Fruit fly (Drosophila melanogaster): ENCODE results near the gene TM9SF4.

Gene TM9SF4

DNA sequence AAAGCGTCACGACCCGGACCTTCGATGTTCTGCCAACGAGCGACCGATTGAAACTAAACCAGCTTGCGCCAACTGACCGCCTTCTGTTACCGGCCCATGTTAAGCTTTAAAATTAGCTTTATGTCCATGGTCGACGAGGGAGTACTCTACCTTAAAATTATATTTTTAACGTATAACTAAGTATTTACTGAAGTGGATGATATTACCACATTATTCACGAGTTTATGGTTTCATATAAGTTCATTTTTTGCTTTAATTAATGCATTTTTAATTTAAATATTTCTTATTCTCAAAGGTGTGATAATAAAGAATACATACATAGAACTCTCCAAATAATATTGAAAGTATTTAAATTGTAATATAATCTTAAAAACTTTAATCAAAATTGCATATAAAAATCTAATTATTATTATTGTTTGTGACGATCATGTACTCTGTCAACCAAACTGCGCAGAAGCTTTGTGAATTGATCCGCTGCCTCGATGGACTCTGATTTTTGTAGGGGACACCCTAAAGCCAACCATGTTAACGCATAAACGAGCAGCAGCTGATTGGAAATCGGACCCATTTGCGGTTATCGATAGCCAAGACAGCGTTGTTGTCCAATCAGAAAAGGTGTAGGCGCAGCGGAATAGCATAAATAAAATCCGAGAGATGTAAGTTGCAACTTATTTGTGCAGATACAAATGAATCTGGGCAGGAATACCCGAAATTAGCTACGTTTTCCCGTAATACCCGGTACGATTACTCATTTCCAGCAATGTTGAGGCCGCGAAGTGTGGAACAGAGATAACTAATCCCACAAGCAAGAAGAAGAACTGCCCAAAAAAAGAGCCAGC, 33.6 kb downstream of the TM9SF4 start, which contains the start of the genes CG9008 and p38b:
Gene CG9008, minus strand, starts transcription at position 57 of the 839 bp plus-strand sequence.
Gene p38b, plus strand, starts transcription at position 581 of the 839 bp plus-strand sequence.
- no peak for TF ChIP-seq hkb (optimal IDR thresholded peaks at IDR 0.05)
- TF ChIP-seq hkb (GFP tag; IDR thresholded peaks at IDR 0.05): peak; percentile 46; the same call in 1 of the 2 replicates
- TF ChIP-seq tx (GFP tag; optimal IDR thresholded peaks at IDR 0.05): no peak
- TF ChIP-seq CG31224 (GFP tag; IDR thresholded peaks at IDR 0.05): peak; percentile 45; the same call in 1 of the 2 replicates
- peak; percentile 57; the same call in 1 of the 2 replicates for TF ChIP-seq esg (GFP tag; conservative IDR thresholded peaks at IDR 0.05)
- TF ChIP-seq gsb-n (tag; optimal IDR thresholded peaks at IDR 0.05): peak; percentile 77
- no peak for TF ChIP-seq eve (GFP tag; optimal IDR thresholded peaks at IDR 0.05)
- peak; percentile 87 for TF ChIP-seq CG13296 (GFP tag; optimal IDR thresholded peaks at IDR 0.05)
- TF ChIP-seq mam (GFP tag; optimal IDR thresholded peaks at IDR 0.05): peak; percentile 46
- TF ChIP-seq fd102C (GFP tag; optimal IDR thresholded peaks at IDR 0.05): no peak
- TF ChIP-seq CG8478 (optimal IDR thresholded peaks at IDR 0.05): no peak
- TF ChIP-seq danr (GFP tag; IDR thresholded peaks at IDR 0.05): peak; percentile 9; the same call in 1 of the 2 replicates
- TF ChIP-seq dysf (GFP tag; IDR thresholded peaks at IDR 0.05): peak; percentile 77
- TF ChIP-seq lab (GFP tag; optimal IDR thresholded peaks at IDR 0.05): peak; percentile 79
- TF ChIP-seq Bteb2 (GFP tag; optimal IDR thresholded peaks at IDR 0.05): no peak
- TF ChIP-seq CG7839 (tag; optimal IDR thresholded peaks at IDR 0.05): peak; percentile 93
- peak; percentile 30 for TF ChIP-seq trh (GFP tag; optimal IDR thresholded peaks at IDR 0.05)
- TF ChIP-seq Drgx (GFP tag; IDR thresholded peaks at IDR 0.05): no peak
- no peak for TF ChIP-seq pan (optimal IDR thresholded peaks at IDR 0.05)
- TF ChIP-seq pan (GFP tag; optimal IDR thresholded peaks at IDR 0.05 in 1 of 2, IDR thresholded peaks at IDR 0.05 in 1 of 2): peak in 1 of 2 experiments; percentile 69
- TF ChIP-seq Nf-YB (GFP tag; optimal IDR thresholded peaks at IDR 0.05): peak; percentile 81
- peak; percentile 65 for TF ChIP-seq ind (GFP tag; optimal IDR thresholded peaks at IDR 0.05)
- 0 out of 2 replicates have a peak, but pooled peaks have one; percentile 24 for TF ChIP-seq E2f2 (GFP tag; IDR thresholded peaks at IDR 0.05)
- no peak for TF ChIP-seq CG8089 (GFP tag; optimal IDR thresholded peaks at IDR 0.05)
- TF ChIP-seq ap (GFP tag; IDR thresholded peaks at IDR 0.05): no peak; the same call in 1 of the 2 replicates
- TF ChIP-seq kay (GFP tag; optimal IDR thresholded peaks at IDR 0.05): peak; percentile 42
- no peak for TF ChIP-seq Lim3 (GFP tag; IDR thresholded peaks at IDR 0.05)
- TF ChIP-seq CG9437 (GFP tag; optimal IDR thresholded peaks at IDR 0.05): peak; percentile 90
- TF ChIP-seq tin (GFP tag; optimal IDR thresholded peaks at IDR 0.05): peak; percentile 76
- no peak for TF ChIP-seq p53 (GFP tag; optimal IDR thresholded peaks at IDR 0.05)
- peak; percentile 60; the same call in 1 of the 2 replicates for TF ChIP-seq klu (GFP tag; IDR thresholded peaks at IDR 0.05)
- peak; percentile 20; the same call in 1 of the 2 replicates for TF ChIP-seq inv (GFP tag; IDR thresholded peaks at IDR 0.05; ENCODE audit: partially characterized antibody)
- TF ChIP-seq h (optimal IDR thresholded peaks at IDR 0.05): no peak
- TF ChIP-seq so (GFP tag; IDR thresholded peaks at IDR 0.05): peak; percentile 71; the same call in 2 of the 3 replicates
- TF ChIP-seq pros (GFP tag; optimal IDR thresholded peaks at IDR 0.05): no peak
- no peak for TF ChIP-seq CTCF (GFP tag; optimal IDR thresholded peaks at IDR 0.05)
- TF ChIP-seq CG2889 (GFP tag; IDR thresholded peaks at IDR 0.05): 0 out of 3 replicates have a peak, but pooled peaks have one; percentile 4
- no peak for TF ChIP-seq luna (GFP tag; optimal IDR thresholded peaks at IDR 0.05)
- TF ChIP-seq sr (GFP tag; IDR thresholded peaks at IDR 0.05): peak; percentile 53; the same call in 2 of the 3 replicates
- TF ChIP-seq scrt (GFP tag; optimal IDR thresholded peaks at IDR 0.05): peak; percentile 80
- no peak for TF ChIP-seq Trl (optimal IDR thresholded peaks at IDR 0.05)
- TF ChIP-seq Trl (GFP tag; optimal IDR thresholded peaks at IDR 0.05): no peak
- no peak for TF ChIP-seq Jarid2 (GFP tag; optimal IDR thresholded peaks at IDR 0.05)
- TF ChIP-seq ftz-f1 (GFP tag; optimal IDR thresholded peaks at IDR 0.05): no peak
- peak; percentile 30; the same call in 1 of the 2 replicates for TF ChIP-seq CG11247 (GFP tag; IDR thresholded peaks at IDR 0.05)
- TF ChIP-seq CHES-1-like (GFP tag; optimal IDR thresholded peaks at IDR 0.05): no peak
- TF ChIP-seq Sry-δ (GFP tag; optimal IDR thresholded peaks at IDR 0.05): peak; percentile 37
- TF ChIP-seq hb (GFP tag; IDR thresholded peaks at IDR 0.05; ENCODE audit: partially characterized antibody): no peak
- no peak for TF ChIP-seq en (GFP tag; optimal IDR thresholded peaks at IDR 0.05)
- peak; percentile 44; the same call in 1 of the 2 replicates for TF ChIP-seq CG14441 (GFP tag; IDR thresholded peaks at IDR 0.05)
- no peak for TF ChIP-seq hbn (GFP tag; IDR thresholded peaks at IDR 0.05; ENCODE audit: partially characterized antibody)
- peak; percentile 4; the same call in 1 of the 3 replicates for TF ChIP-seq ci (GFP tag; IDR thresholded peaks at IDR 0.05)
